Fruit fly (Drosophila melanogaster) whole organism, wandering third instar larva: Measurements from ENCODE around the gene Rbp.

Experiments
- CG9705 ChIP-seq: fragments of 200-800 bp; sonication (Bioruptor generic); optimal IDR thresholded peaks from 2 replicates; lab custom pipeline; 2018; ENCODE audit warnings: missing biosample characterization, mild to moderate bottlenecking, missing genetic modification characterization
- HLH106 ChIP-seq: fragments of 200-800 bp; optimal IDR thresholded peaks from 3 replicates; lab custom pipeline; 2019; ENCODE audit warnings: missing biosample characterization, mild to moderate bottlenecking, missing genetic modification characterization, moderate library complexity
- pan ChIP-seq: fragments of >200 bp; optimal IDR thresholded peaks from 2 replicates; lab custom pipeline; 2017
- psq ChIP-seq: fragments of 200-800 bp; sonication (Bioruptor generic); optimal IDR thresholded peaks from 3 replicates; lab custom pipeline; 2017; ENCODE audit warnings: missing biosample characterization, mild to moderate bottlenecking, missing genetic modification characterization, moderate library complexity

DNA sequence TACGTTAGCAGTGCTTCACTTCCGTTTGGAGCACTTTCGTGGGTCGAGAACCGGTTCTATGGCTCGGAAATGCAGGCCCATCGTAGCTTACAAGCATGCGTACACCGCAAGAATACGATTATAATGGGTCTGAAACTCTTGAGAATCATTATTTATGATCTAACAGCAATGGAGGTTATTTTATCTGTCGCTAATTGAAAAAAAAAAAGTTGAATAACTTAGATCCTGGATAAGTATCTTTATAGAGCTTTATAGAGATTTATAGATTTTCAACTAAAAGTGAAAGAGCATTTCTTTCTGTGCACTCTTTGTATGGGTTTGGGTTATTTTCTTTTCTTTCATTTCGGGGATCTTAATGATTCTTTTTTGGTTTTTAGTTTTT, 53.4 kb downstream of the Rbp start:
- TF ChIP-seq pan (lab: Kevin White, UChicago) (no peak), psq (GFP tag; lab: Kevin White, UChicago) (peak; percentile 86), HLH106 (peak; percentile 83), CG9705 (peak; percentile 31)
